Worm (Caenorhabditis elegans) whole organism, L4/young adult: ENCODE results near the gene C34C6.10.

Experiments used
- W03F9.2 ChIP-seq: fragments of 150-350 bp; optimal IDR thresholded peaks from 2 replicates; lab custom pipeline; 2014; ENCODE audit warnings: missing biosample characterization, missing genetic modification characterization
- dao-5 ChIP-seq: sonication (generic microtip); optimal IDR thresholded peaks from 2 replicates; lab custom pipeline; 2016; ENCODE audit warnings: missing genotype, missing genetic modification characterization, moderate library complexity, missing compliant biosample characterization

- TF ChIP-seq dao-5 (tag; lab: Kevin White, UChicago), result no peak
- no peak for TF ChIP-seq W03F9.2 (tag; lab: Kevin White, UChicago)
Measured at ce11 chrII:8744555-8745448, 49.1 kb upstream of the C34C6.10 start.
